Worm (Caenorhabditis elegans) whole organism, late embryonic: ENCODE results near the gene F01D5.10.

Experiments used
- F13H6.1 ChIP-seq: sonication (generic microtip); optimal IDR thresholded peaks from 2 replicates; lab custom pipeline; 2016; ENCODE audit warnings: missing genetic modification characterization, missing compliant biosample characterization
- ceh-2 ChIP-seq: sonication (generic microtip); optimal IDR thresholded peaks from 2 replicates; lab custom pipeline; 2016; ENCODE audit warnings: missing genotype, missing genetic modification characterization, missing compliant biosample characterization
- lim-6 ChIP-seq: sonication (generic microtip); optimal IDR thresholded peaks from 2 replicates; lab custom pipeline; 2016; ENCODE audit warnings: missing genetic modification characterization, missing compliant biosample characterization
- rnt-1 ChIP-seq: sonication (generic microtip); optimal IDR thresholded peaks from 2 replicates; lab custom pipeline; 2016; ENCODE audit warnings: missing genetic modification characterization, missing compliant biosample characterization

- no peak for TF ChIP-seq lim-6
- TF ChIP-seq F13H6.1 (tag; lab: Kevin White, UChicago), result no peak
- TF ChIP-seq ceh-2, result no peak
- no peak for TF ChIP-seq rnt-1 (tag; lab: Kevin White, UChicago)
Measured at ce11 chrII:13997989-13998388, 23.1 kb downstream of the F01D5.10 start.
